Fruit fly (Drosophila melanogaster) ovary, adult (tissue): ENCODE results near the gene sqh.

ENCODE experiments used
- CG17801 ChIP-seq: fragments of 200-800 bp; optimal IDR thresholded peaks from 2 replicates; lab custom pipeline; 2019; ENCODE audit warnings: missing biosample characterization, mild to moderate bottlenecking, missing genetic modification characterization, moderate library complexity; ENCODE audit not compliant: partially characterized antibody

Gene sqh

dm6 chrX:6224225-6225190 is at the start of gene sqh:
TSS of gene sqh (minus strand) at chrX:6225140.
- TF ChIP-seq CG17801: peak; percentile 89

dm6 chrX:6267745-6268582 is 43.0 kb upstream of the sqh start, which contains the start of gene Spt6:
TSS of gene Spt6 (plus strand) at chrX:6267797.
- peak; percentile 34 for TF ChIP-seq CG17801

- TF ChIP-seq CG17801: no peak
These were observed 42.3 kb upstream of the sqh start, which contains the start of gene schlank for dm6 chrX:6267187-6267711. TSS of gene schlank (minus strand) at chrX:6267228.

DNA sequence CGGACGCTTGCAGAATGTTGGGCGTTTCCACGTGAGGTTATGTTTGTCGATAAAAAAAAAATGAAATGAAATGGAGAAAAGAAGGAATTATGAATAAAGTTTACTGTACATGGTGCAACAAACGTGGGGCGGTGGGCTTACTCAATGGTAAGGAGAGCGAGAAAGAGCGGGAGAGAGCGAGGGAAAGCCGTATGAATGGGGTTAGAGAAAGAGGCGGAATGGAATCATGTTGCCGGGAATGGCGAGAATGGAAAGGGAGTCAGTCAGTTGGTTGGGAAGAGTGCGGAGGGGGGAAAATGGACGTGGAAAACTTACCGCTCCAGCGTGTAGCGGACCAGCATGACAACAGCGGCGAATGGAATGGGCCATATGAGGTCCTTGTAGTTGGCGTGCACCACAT is 41.2 kb upstream of the sqh start:
- no peak for TF ChIP-seq CG17801

- TF ChIP-seq CG17801: peak; percentile 95
These were observed 40.5 kb upstream of the sqh start for dm6 chrX:6265456-6265877.

- TF ChIP-seq CG17801: no peak
These were observed 39.5 kb upstream of the sqh start for dm6 chrX:6264456-6264855.

DNA sequence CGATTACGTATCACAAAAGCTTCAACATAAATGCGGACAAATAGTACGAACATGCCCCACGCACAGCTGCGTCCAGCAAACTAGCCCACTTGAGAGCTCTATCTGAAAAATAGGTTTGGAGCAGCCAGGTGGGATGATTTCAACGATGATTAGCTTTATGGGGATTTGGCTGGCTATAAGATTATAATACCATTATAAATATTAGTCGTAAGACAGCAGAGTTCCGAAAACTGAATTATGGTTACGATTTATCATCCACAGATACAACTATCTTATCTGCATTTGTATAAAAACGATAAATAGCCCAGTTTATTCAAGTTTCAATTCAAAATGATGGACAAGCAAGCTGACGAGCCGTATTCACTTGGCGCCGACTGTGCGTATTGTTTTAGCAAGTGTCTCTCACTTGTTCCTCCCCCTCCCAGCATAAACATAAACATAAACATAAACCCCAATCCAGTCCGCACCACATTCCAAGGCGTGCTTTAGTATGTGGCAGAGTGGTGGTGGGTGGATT is 38.7 kb upstream of the sqh start:
- no peak for TF ChIP-seq CG17801

- TF ChIP-seq CG17801: no peak
These were observed 36.0 kb upstream of the sqh start, which contains the start of gene Josd for dm6 chrX:6260900-6261299. TSS of gene Josd (plus strand) at chrX:6261169.

dm6 chrX:6259696-6260095 is 34.8 kb upstream of the sqh start:
- no peak for TF ChIP-seq CG17801

- TF ChIP-seq CG17801: peak; percentile 35
These were observed 30.5 kb upstream of the sqh start, which contains the start of the genes Rbcn-3A and Spx for dm6 chrX:6255414-6255915. TSS of gene Rbcn-3A (minus strand) at chrX:6255487. TSS of gene Spx (plus strand) at chrX:6255822.

- TF ChIP-seq CG17801: no peak
These were observed 29.8 kb upstream of the sqh start for dm6 chrX:6254617-6255349.

- no peak for TF ChIP-seq CG17801
These were observed 28.8 kb upstream of the sqh start for dm6 chrX:6253701-6254100.

- TF ChIP-seq CG17801: no peak
These were observed 28.1 kb upstream of the sqh start for dm6 chrX:6252897-6253540.

dm6 chrX:6237015-6237414 is 12.1 kb upstream of the sqh start, which contains the start of gene CG14445:
TSS of gene CG14445 (plus strand) at chrX:6237315.
- no peak for TF ChIP-seq CG17801

DNA sequence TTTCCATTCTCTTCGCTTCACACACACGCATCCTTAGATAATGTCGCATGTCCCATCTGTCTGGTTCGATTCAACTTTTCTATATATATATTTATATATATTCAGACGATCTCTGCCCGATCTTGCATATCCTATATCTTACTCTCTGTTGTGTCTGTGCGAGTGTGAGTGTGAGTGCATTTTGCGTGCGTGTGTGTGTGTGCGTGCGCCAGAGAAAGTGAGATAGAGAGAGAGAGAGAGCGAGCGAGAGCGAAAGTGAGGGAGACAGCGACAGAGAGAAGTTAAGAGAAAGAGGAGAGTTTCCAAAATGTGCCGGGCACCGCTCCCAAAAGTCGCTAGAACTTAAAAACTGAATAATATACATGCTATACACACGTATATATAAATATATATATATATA is 6.8 kb upstream of the sqh start:
- TF ChIP-seq CG17801: no peak
